Worm (Caenorhabditis elegans) whole organism, young adult: ENCODE results near the gene mrps-24.

Experiments
- die-1 ChIP-seq: sonication (generic microtip); optimal IDR thresholded peaks from 2 replicates; lab custom pipeline; 2016; ENCODE audit warnings: missing genotype, mild to moderate bottlenecking, missing genetic modification characterization, missing compliant biosample characterization
- mel-28 ChIP-seq: sonication (generic microtip); optimal IDR thresholded peaks from 2 replicates; lab custom pipeline; 2016; ENCODE audit warnings: borderline replicate concordance, mild to moderate bottlenecking, missing genetic modification characterization, missing compliant biosample characterization
- unc-62 ChIP-seq: fragments of 150-350 bp; optimal IDR thresholded peaks from 2 replicates; lab custom pipeline; 2014; ENCODE audit warnings: missing biosample characterization, missing genetic modification reagents, missing genetic modification characterization

The mrps-24 gene

ce11 chrIV:7760117-7760516 lies 50.3 kb downstream of the mrps-24 start, which contains the start of gene del-7:
TSS of gene del-7 (plus strand) at chrIV:7760417.
- TF ChIP-seq unc-62 (GFP tag; lab: Kevin White, UChicago) (no peak), mel-28 (tag; lab: Kevin White, UChicago) (no peak), die-1 (tag; lab: Kevin White, UChicago) (no peak)
- TF ChIP-seq, all 124 proteins: peak for 0
